Worm (Caenorhabditis elegans) whole organism, young adult: Measurements from ENCODE around the gene srx-31.
"Not testable (repeated sequence)": the region's sequence is repeated elsewhere in the genome, so short reads cannot be mapped to it uniquely, and the experiment has no call there.

ENCODE experiments used
- B0336.3 ChIP-seq: fragments of 200-800 bp; sonication (Bioruptor generic); IDR thresholded peaks from 2 replicates; pipeline ENCODE4 v1.3.6; 2022; ENCODE audit warnings: missing genetic modification characterization, missing compliant biosample characterization
- C17E4.6 ChIP-seq: fragments of 200-800 bp; sonication (Bioruptor generic); IDR thresholded peaks from 2 replicates; pipeline ENCODE4 v1.3.6; 2022; ENCODE audit warnings: missing genetic modification reagents, missing genetic modification characterization, missing compliant biosample characterization
- F52B5.7 ChIP-seq: sonication (generic microtip); optimal IDR thresholded peaks from 2 replicates; lab custom pipeline; 2016; ENCODE audit warnings: mild to moderate bottlenecking, missing genetic modification characterization, missing compliant biosample characterization
- T07F8.4 ChIP-seq: sonication (generic microtip); optimal IDR thresholded peaks from 2 replicates; lab custom pipeline; 2016; ENCODE audit warnings: mild to moderate bottlenecking, missing genetic modification characterization, moderate library complexity, missing compliant biosample characterization
- T26A5.8 ChIP-seq: sonication (generic microtip); optimal IDR thresholded peaks from 2 replicates; lab custom pipeline; 2016; ENCODE audit warnings: missing genetic modification characterization, missing compliant biosample characterization
- akir-1 ChIP-seq: fragments of 200-800 bp; sonication (Bioruptor generic); optimal IDR thresholded peaks from 2 replicates; lab custom pipeline; 2018; ENCODE audit warnings: mild to moderate bottlenecking, missing genetic modification characterization, moderate library complexity, missing compliant biosample characterization
- atf-7 ChIP-seq: sonication (generic microtip); optimal IDR thresholded peaks from 2 replicates; lab custom pipeline; 2017; ENCODE audit warnings: mild to moderate bottlenecking, missing genetic modification characterization, missing compliant biosample characterization
- athp-1 ChIP-seq: sonication (generic microtip); optimal IDR thresholded peaks from 2 replicates; lab custom pipeline; 2017; ENCODE audit warnings: mild to moderate bottlenecking, missing genetic modification characterization, missing compliant biosample characterization
- attf-3 ChIP-seq: fragments of 200-800 bp; sonication (Bioruptor generic); conservative IDR thresholded peaks from 2 replicates; pipeline ENCODE4 v1.3.6; 2022; ENCODE audit warnings: missing genetic modification reagents, missing genetic modification characterization, missing compliant biosample characterization
- attf-6 ChIP-seq: fragments of 200-800 bp; sonication (Bioruptor generic); IDR thresholded peaks from 2 replicates; pipeline ENCODE4 v1.3.6; 2022; ENCODE audit warnings: missing genetic modification reagents, missing genetic modification characterization, missing compliant biosample characterization
- ccch-3 ChIP-seq: fragments of 200-800 bp; sonication (Bioruptor generic); optimal IDR thresholded peaks from 2 replicates; lab custom pipeline; 2018; ENCODE audit warnings: mild to moderate bottlenecking, missing genetic modification characterization, missing compliant biosample characterization
- ceh-100 ChIP-seq: fragments of 200-800 bp; sonication (Bioruptor generic); IDR thresholded peaks from 2 replicates; pipeline ENCODE4 v1.3.6; 2022; ENCODE audit warnings: missing genetic modification reagents, missing genetic modification characterization, missing compliant biosample characterization
- ceh-40 ChIP-seq: fragments of 200-800 bp; sonication (Bioruptor generic); IDR thresholded peaks from 2 replicates; pipeline ENCODE4 v1.3.6; 2022; ENCODE audit warnings: missing genetic modification characterization, missing compliant biosample characterization
- ceh-58 ChIP-seq: fragments of 200-800 bp; sonication (Bioruptor generic); IDR thresholded peaks from 2 replicates; pipeline ENCODE4 v1.3.6; 2022; ENCODE audit warnings: missing genetic modification characterization, missing compliant biosample characterization
- chd-7 ChIP-seq: sonication (generic microtip); optimal IDR thresholded peaks from 2 replicates; lab custom pipeline; 2016; ENCODE audit warnings: mild to moderate bottlenecking, missing genetic modification characterization, moderate library complexity, missing compliant biosample characterization
- dox-1 ChIP-seq: fragments of 200-800 bp; sonication (Bioruptor generic); IDR thresholded peaks from 2 replicates; pipeline ENCODE4 v1.3.6; 2022; ENCODE audit warnings: missing genetic modification reagents, missing genetic modification characterization, missing compliant biosample characterization
- dpl-1 ChIP-seq: fragments of 150-350 bp; optimal IDR thresholded peaks from 2 replicates; lab custom pipeline; 2014; ENCODE audit warnings: missing biosample characterization, missing genetic modification reagents, missing genetic modification characterization
- egl-18 ChIP-seq: fragments of 200-800 bp; sonication (Bioruptor generic); IDR thresholded peaks from 2 replicates; pipeline ENCODE4 v1.3.6; 2022; ENCODE audit warnings: missing genetic modification reagents, missing genetic modification characterization, missing compliant biosample characterization
- egl-44 ChIP-seq: fragments of 200-800 bp; sonication (Bioruptor generic); IDR thresholded peaks from 2 replicates; pipeline ENCODE4 v1.3.6; 2022; ENCODE audit warnings: missing genetic modification reagents, missing genetic modification characterization, missing compliant biosample characterization
- ets-4 ChIP-seq: fragments of 200-800 bp; sonication (Bioruptor generic); optimal IDR thresholded peaks from 2 replicates; lab custom pipeline; 2018; ENCODE audit warnings: mild to moderate bottlenecking, missing genetic modification characterization, missing compliant biosample characterization
- gei-17 ChIP-seq: fragments of 200-800 bp; sonication (Bioruptor generic); optimal IDR thresholded peaks from 2 replicates; lab custom pipeline; 2018; ENCODE audit warnings: mild to moderate bottlenecking, missing genetic modification characterization, missing compliant biosample characterization
- him-1 ChIP-seq: sonication (generic microtip); optimal IDR thresholded peaks from 2 replicates; lab custom pipeline; 2016; ENCODE audit warnings: missing genotype, missing genetic modification reagents, missing genetic modification characterization, missing compliant biosample characterization
- hrde-1 ChIP-seq: sonication (generic microtip); optimal IDR thresholded peaks from 2 replicates; lab custom pipeline; 2016; ENCODE audit warnings: missing genetic modification characterization, mild to moderate bottlenecking, missing compliant biosample characterization, moderate library complexity, missing genotype, missing genetic modification reagents, borderline replicate concordance
- lag-1 ChIP-seq: fragments of 200-800 bp; sonication (Bioruptor generic); IDR thresholded peaks from 2 replicates; pipeline ENCODE4 v1.3.6; 2022; ENCODE audit warnings: missing genetic modification reagents, missing genetic modification characterization, missing compliant biosample characterization
- lin-26 ChIP-seq: fragments of 200-800 bp; sonication (Bioruptor generic); IDR thresholded peaks from 2 replicates; pipeline ENCODE4 v1.3.6; 2022; ENCODE audit warnings: missing genetic modification reagents, missing genetic modification characterization, missing compliant biosample characterization
- lin-54 ChIP-seq: fragments of 200-800 bp; sonication (Bioruptor generic); optimal IDR thresholded peaks from 2 replicates; lab custom pipeline; 2018; ENCODE audit warnings: mild to moderate bottlenecking, missing genetic modification characterization, missing compliant biosample characterization
- lir-1 ChIP-seq: fragments of 200-800 bp; sonication (Bioruptor generic); conservative IDR thresholded peaks from 2 replicates; pipeline ENCODE4 v1.3.6; 2022; ENCODE audit warnings: missing genetic modification reagents, missing genetic modification characterization, missing compliant biosample characterization
- madf-3 ChIP-seq: fragments of 200-800 bp; sonication (Bioruptor generic); IDR thresholded peaks from 2 replicates; pipeline ENCODE4 v1.3.6; 2022; ENCODE audit warnings: missing genetic modification reagents, missing genetic modification characterization, missing compliant biosample characterization
- madf-6 ChIP-seq: fragments of 200-800 bp; sonication (Bioruptor generic); IDR thresholded peaks from 2 replicates; pipeline ENCODE4 v1.3.6; 2022; ENCODE audit warnings: missing genetic modification reagents, missing genetic modification characterization, missing compliant biosample characterization
- mel-28 ChIP-seq: sonication (generic microtip); optimal IDR thresholded peaks from 2 replicates; lab custom pipeline; 2016; ENCODE audit warnings: borderline replicate concordance, mild to moderate bottlenecking, missing genetic modification characterization, missing compliant biosample characterization
- mes-4 ChIP-seq: sonication (generic microtip); optimal IDR thresholded peaks from 2 replicates; lab custom pipeline; 2016; ENCODE audit warnings: missing genotype, missing genetic modification characterization, missing compliant biosample characterization
- nhr-80 ChIP-seq: sonication (generic microtip); optimal IDR thresholded peaks from 2 replicates; lab custom pipeline; 2016; ENCODE audit warnings: missing genetic modification characterization, missing compliant biosample characterization
- rcor-1 ChIP-seq: fragments of 200-800 bp; sonication (Bioruptor generic); IDR thresholded peaks from 2 replicates; pipeline ENCODE4 v1.3.6; 2022; ENCODE audit warnings: missing genetic modification reagents, missing genetic modification characterization, missing compliant biosample characterization
- sea-2 ChIP-seq: fragments of 200-800 bp; sonication (Bioruptor generic); IDR thresholded peaks from 2 replicates; pipeline ENCODE4 v1.3.6; 2022; ENCODE audit warnings: missing genetic modification characterization, missing compliant biosample characterization
- snpc-1.1 ChIP-seq: sonication (generic microtip); optimal IDR thresholded peaks from 2 replicates; lab custom pipeline; 2017; ENCODE audit warnings: missing genetic modification characterization, mild to moderate bottlenecking, missing compliant biosample characterization, antibody characterized with exemption, moderate library complexity, missing genotype, missing genetic modification reagents; ENCODE audit not compliant: insufficient read depth
- snpc-3.4 ChIP-seq: sonication (generic microtip); optimal IDR thresholded peaks from 2 replicates; lab custom pipeline; 2017; ENCODE audit warnings: missing genetic modification characterization, mild to moderate bottlenecking, missing compliant biosample characterization, antibody characterized with exemption, moderate library complexity, missing genotype, missing genetic modification reagents
- snpc-4 ChIP-seq, 5 experiments: fragments of 150-350 bp in 1 of 5; sonication (generic microtip) in 4 of 5; optimal IDR thresholded peaks; 2 replicates each; lab custom pipeline; 2014 to 2018; ENCODE audit warnings: missing genetic modification characterization in 5 of 5, missing biosample characterization in 3 of 5, antibody characterized with exemption in 2 of 5, mild to moderate bottlenecking in 2 of 5, missing compliant biosample characterization in 2 of 5, missing genotype in 2 of 5, moderate library complexity in 2 of 5, missing genetic modification reagents in 1 of 5
- tlf-1 ChIP-seq: fragments of 200-800 bp; sonication (Bioruptor generic); optimal IDR thresholded peaks from 2 replicates; lab custom pipeline; 2018; ENCODE audit warnings: mild to moderate bottlenecking, missing genetic modification characterization, missing compliant biosample characterization
- xnd-1 ChIP-seq: sonication (generic microtip); optimal IDR thresholded peaks from 2 replicates; lab custom pipeline; 2016; ENCODE audit warnings: missing genotype, missing genetic modification reagents, missing genetic modification characterization, missing compliant biosample characterization
- ztf-18 ChIP-seq: sonication (generic microtip); optimal IDR thresholded peaks from 2 replicates; lab custom pipeline; 2016; ENCODE audit warnings: missing genotype, mild to moderate bottlenecking, missing genetic modification characterization, missing compliant biosample characterization
- ztf-28 ChIP-seq: fragments of 200-800 bp; sonication (Bioruptor generic); IDR thresholded peaks from 2 replicates; pipeline ENCODE4 v1.3.6; 2022; ENCODE audit warnings: missing genetic modification reagents, missing genetic modification characterization, missing compliant biosample characterization

The srx-31 gene

ce11 chrV:822922-823321 lies at the start of gene srx-31:
Gene srx-31, minus strand, starts transcription at chrV:823022.
- TF ChIP-seq athp-1 (tag; lab: Kevin White, UChicago); snpc-4 (GFP tag; optimal IDR thresholded peaks at IDR 0.05; lab: Kevin White, UChicago); snpc-4 (tag; optimal IDR thresholded peaks at IDR 0.05; lab: Kevin White, UChicago); mel-28 (tag; lab: Kevin White, UChicago): not testable (repeated sequence)

ce11 chrV:871029-871428 lies 48.2 kb upstream of the srx-31 start, which contains the start of gene T02B11.4:
Gene T02B11.4, minus strand, starts transcription at chrV:871129.
- TF ChIP-seq hrde-1 (tag; lab: Kevin White, UChicago) (no peak), T26A5.8 (tag; lab: Kevin White, UChicago) (no peak), ets-4 (GFP tag; lab: Kevin White, UChicago) (no peak), madf-6 (GFP tag; lab: Robert Waterston, UW) (no peak), lin-54 (GFP tag; lab: Kevin White, UChicago) (no peak), attf-6 (GFP tag; lab: Robert Waterston, UW) (no peak), lin-26 (GFP tag; lab: Robert Waterston, UW) (no peak), snpc-1.1 (tag; lab: Kevin White, UChicago) (no peak), C17E4.6 (GFP tag; lab: Robert Waterston, UW) (no peak), B0336.3 (GFP tag; lab: Robert Waterston, UW) (no peak), dpl-1 (GFP tag; lab: Kevin White, UChicago) (no peak), xnd-1 (no peak), gei-17 (GFP tag; lab: Kevin White, UChicago) (no peak), F52B5.7 (tag; lab: Kevin White, UChicago) (no peak), mes-4 (tag; lab: Kevin White, UChicago) (no peak), ccch-3 (GFP tag; lab: Kevin White, UChicago) (no peak), T07F8.4 (no peak)

- TF ChIP-seq akir-1 (GFP tag; lab: Kevin White, UChicago), result no peak
- no peak for TF ChIP-seq nhr-80
Observed at ce11 chrV:866729-867128, 43.9 kb upstream of the srx-31 start, which contains the start of gene T02B11.3. Gene T02B11.3, minus strand, starts transcription at chrV:866829.

ce11 chrV:858841-859456 lies 36.1 kb upstream of the srx-31 start:
- TF ChIP-seq egl-18 (0 out of 2 replicates have a peak, but pooled peaks have one; percentile 43), tlf-1 (GFP tag; lab: Kevin White, UChicago) (no peak), snpc-3.4 (tag; lab: Kevin White, UChicago) (peak; percentile 86), egl-44 (GFP tag; lab: Robert Waterston, UW) (0 out of 2 replicates have a peak, but pooled peaks have one; percentile 36), ztf-28 (GFP tag; lab: Robert Waterston, UW) (no peak), lag-1 (GFP tag; lab: Robert Waterston, UW) (no peak), ceh-100 (peak; percentile 46; the same call in 1 of the 2 replicates), sea-2 (GFP tag; lab: Robert Waterston, UW) (peak; percentile 64; the same call in 1 of the 2 replicates), madf-3 (GFP tag; lab: Robert Waterston, UW) (no peak), snpc-4 (GFP tag; optimal IDR thresholded peaks at IDR 0.05; lab: Kevin White, UChicago) (peak; percentile 88), snpc-4 (tag; optimal IDR thresholded peaks at IDR 0.05; lab: Kevin White, UChicago) (peak; percentile 89 to 99 (median 93)), rcor-1 (GFP tag; lab: Robert Waterston, UW) (peak; percentile 71), ceh-40 (GFP tag; lab: Robert Waterston, UW) (no peak), attf-3 (no peak), snpc-1.1 (tag; lab: Kevin White, UChicago) (peak; percentile 90), ceh-58 (no peak), lir-1 (no peak), mel-28 (tag; lab: Kevin White, UChicago) (no peak), ztf-18 (tag; lab: Kevin White, UChicago) (peak; percentile 11), dox-1 (GFP tag; lab: Robert Waterston, UW) (peak; percentile 60), him-1 (tag; lab: Kevin White, UChicago) (peak; percentile 85), gei-17 (GFP tag; lab: Kevin White, UChicago) (no peak), atf-7 (tag; lab: Kevin White, UChicago) (no peak), chd-7 (tag; lab: Kevin White, UChicago) (no peak)
